Worm (Caenorhabditis elegans) whole organism, L1 larva: ENCODE measurements around the gene hex-3.
A peak's percentile ranks its signal among the peaks of the same experiment; 100 is the strongest.

ENCODE experiments used
- C04F5.9 ChIP-seq: sonication (generic microtip); optimal IDR thresholded peaks from 2 replicates; lab custom pipeline; 2016; ENCODE audit warnings: missing genetic modification characterization, missing compliant biosample characterization
- C34B4.2 ChIP-seq: sonication (generic microtip); optimal IDR thresholded peaks from 2 replicates; lab custom pipeline; 2017; ENCODE audit warnings: mild to moderate bottlenecking, missing genetic modification characterization, missing compliant biosample characterization
- Y116A8C.19 ChIP-seq: sonication (generic microtip); optimal IDR thresholded peaks from 2 replicates; lab custom pipeline; 2016; ENCODE audit warnings: missing compliant biosample characterization, missing genetic modification characterization, borderline replicate concordance
- aha-1 ChIP-seq: fragments of 150-350 bp; optimal IDR thresholded peaks from 2 replicates; lab custom pipeline; 2014; ENCODE audit warnings: missing biosample characterization, missing genetic modification characterization
- alr-1 ChIP-seq: fragments of 200-800 bp; sonication (Bioruptor generic); optimal IDR thresholded peaks from 2 replicates; lab custom pipeline; 2018; ENCODE audit warnings: borderline replicate concordance, mild to moderate bottlenecking, missing genetic modification characterization, missing compliant biosample characterization
- ama-1 ChIP-seq: fragments of 150-350 bp; optimal IDR thresholded peaks from 2 replicates; lab custom pipeline; 2014
- blmp-1 ChIP-seq: fragments of 150-350 bp; optimal IDR thresholded peaks from 2 replicates; lab custom pipeline; 2014; ENCODE audit warnings: missing biosample characterization, missing genetic modification characterization
- ceh-8 ChIP-seq: fragments of 200-800 bp; sonication (Bioruptor generic); optimal IDR thresholded peaks from 2 replicates; lab custom pipeline; 2018; ENCODE audit warnings: mild to moderate bottlenecking, missing genetic modification characterization, moderate library complexity, missing compliant biosample characterization
- ceh-82 ChIP-seq, 3 experiments: fragments of 150-350 bp in 1 of 3; sonication (generic microtip) in 2 of 3; optimal IDR thresholded peaks; 2 replicates each; lab custom pipeline; 2014 to 2017; ENCODE audit warnings: missing biosample characterization in 3 of 3, missing genetic modification characterization in 3 of 3
- ceh-88 ChIP-seq: fragments of 200-800 bp; sonication (Bioruptor generic); IDR thresholded peaks from 2 replicates; pipeline ENCODE4 v1.3.6; 2022; ENCODE audit warnings: missing genetic modification characterization, missing compliant biosample characterization
- ceh-90 ChIP-seq: sonication (generic microtip); optimal IDR thresholded peaks from 2 replicates; lab custom pipeline; 2016; ENCODE audit warnings: missing genetic modification characterization, missing compliant biosample characterization
- ces-1 ChIP-seq: fragments of 150-350 bp; optimal IDR thresholded peaks from 2 replicates; lab custom pipeline; 2014; ENCODE audit warnings: missing biosample characterization, missing genetic modification reagents, missing genetic modification characterization
- dpl-1 ChIP-seq, 3 experiments: fragments of 150-350 bp in 2 of 3; sonication (generic microtip) in 1 of 3; optimal IDR thresholded peaks; 2 replicates each; lab custom pipeline; 2014 to 2017; ENCODE audit warnings: missing biosample characterization in 3 of 3, missing genetic modification characterization in 3 of 3, missing genetic modification reagents in 3 of 3
- dsc-1 ChIP-seq: sonication (generic microtip); optimal IDR thresholded peaks from 2 replicates; lab custom pipeline; 2016; ENCODE audit warnings: mild to moderate bottlenecking, missing genetic modification characterization, missing compliant biosample characterization
- efl-3 ChIP-seq: fragments of 200-800 bp; sonication (Bioruptor generic); optimal IDR thresholded peaks from 2 replicates; lab custom pipeline; 2018; ENCODE audit warnings: mild to moderate bottlenecking, missing genetic modification characterization, missing compliant biosample characterization
- egl-13 ChIP-seq: sonication (generic microtip); optimal IDR thresholded peaks from 2 replicates; lab custom pipeline; 2016; ENCODE audit warnings: missing genotype, missing genetic modification reagents, missing genetic modification characterization, missing compliant biosample characterization
- elt-2 ChIP-seq: sonication (generic microtip); optimal IDR thresholded peaks from 2 replicates; lab custom pipeline; 2016; ENCODE audit warnings: missing genetic modification characterization, mild to moderate bottlenecking, inconsistent platforms, missing compliant biosample characterization, missing genetic modification reagents
- elt-3 ChIP-seq, 6 experiments: fragments of 150-350 bp in 1 of 6; sonication (generic microtip); optimal IDR thresholded peaks; 2 replicates each; lab custom pipeline; 2017 to 2018; ENCODE audit warnings: missing biosample characterization in 6 of 6, missing genetic modification characterization in 6 of 6, inconsistent platforms in 1 of 6
- ets-5 ChIP-seq: fragments of 200-800 bp; sonication (Bioruptor generic); IDR thresholded peaks from 2 replicates; pipeline ENCODE4 v1.3.6; 2022; ENCODE audit warnings: missing genetic modification characterization, missing compliant biosample characterization
- fkh-4 ChIP-seq: sonication (generic microtip); optimal IDR thresholded peaks from 2 replicates; lab custom pipeline; 2016; ENCODE audit warnings: missing compliant biosample characterization, missing genetic modification characterization, borderline replicate concordance
- fkh-8 ChIP-seq: sonication (generic microtip); optimal IDR thresholded peaks from 2 replicates; lab custom pipeline; 2016; ENCODE audit warnings: mild to moderate bottlenecking, missing genetic modification characterization, missing compliant biosample characterization
- fos-1 ChIP-seq: fragments of 150-350 bp; optimal IDR thresholded peaks from 2 replicates; lab custom pipeline; 2014; ENCODE audit warnings: missing biosample characterization, missing genetic modification characterization
- grh-1 ChIP-seq: fragments of 200-800 bp; sonication (Bioruptor generic); IDR thresholded peaks from 2 replicates; pipeline ENCODE4 v1.3.6; 2022; ENCODE audit warnings: missing genetic modification reagents, missing genetic modification characterization, missing compliant biosample characterization
- hpl-2 ChIP-seq: fragments of 150-350 bp; optimal IDR thresholded peaks from 2 replicates; lab custom pipeline; 2014; ENCODE audit warnings: missing biosample characterization, missing genetic modification reagents, missing genetic modification characterization
- irx-1 ChIP-seq: sonication (generic microtip); optimal IDR thresholded peaks from 2 replicates; lab custom pipeline; 2016; ENCODE audit warnings: missing genetic modification characterization, missing compliant biosample characterization
- isw-1 ChIP-seq: fragments of 200-800 bp; sonication (Bioruptor generic); IDR thresholded peaks from 2 replicates; pipeline ENCODE4 v1.3.6; 2022; ENCODE audit warnings: missing genetic modification characterization, missing compliant biosample characterization
- jun-1 ChIP-seq: fragments of 150-350 bp; optimal IDR thresholded peaks from 2 replicates; lab custom pipeline; 2014; ENCODE audit warnings: missing biosample characterization, missing genetic modification reagents, missing genetic modification characterization
- lin-15B ChIP-seq: fragments of 150-350 bp; sonication (generic microtip); optimal IDR thresholded peaks from 3 replicates; lab custom pipeline; 2014; ENCODE audit warnings: missing biosample characterization, missing genetic modification characterization
- lin-35 ChIP-seq, 2 experiments: fragments of 150-350 bp; optimal IDR thresholded peaks; 2 replicates each; lab custom pipeline; 2014; ENCODE audit warnings: missing biosample characterization in 2 of 2, missing genetic modification characterization in 2 of 2, missing genetic modification reagents in 2 of 2
- lin-39 ChIP-seq: fragments of 150-350 bp; optimal IDR thresholded peaks from 2 replicates; lab custom pipeline; 2014; ENCODE audit warnings: missing biosample characterization, missing genetic modification reagents, missing genetic modification characterization
- lir-3 ChIP-seq: sonication (generic microtip); optimal IDR thresholded peaks from 2 replicates; lab custom pipeline; 2016; ENCODE audit warnings: mild to moderate bottlenecking, missing genetic modification characterization, moderate library complexity, missing compliant biosample characterization; ENCODE audit not compliant: poor library complexity
- mdl-1 ChIP-seq, 2 experiments: fragments of 150-350 bp; optimal IDR thresholded peaks; 2 replicates each; lab custom pipeline; 2014 to 2017; ENCODE audit warnings: missing biosample characterization in 2 of 2, missing genetic modification characterization in 2 of 2, inconsistent platforms in 1 of 2
- mep-1 ChIP-seq: fragments of 150-350 bp; optimal IDR thresholded peaks from 2 replicates; lab custom pipeline; 2014; ENCODE audit warnings: missing biosample characterization, missing genetic modification characterization
- nhr-19 ChIP-seq: fragments of 200-800 bp; sonication (Bioruptor generic); conservative IDR thresholded peaks from 2 replicates; pipeline ENCODE4 v1.3.6; 2022; ENCODE audit warnings: missing genetic modification characterization, missing compliant biosample characterization
- nhr-20 ChIP-seq: sonication (generic microtip); optimal IDR thresholded peaks from 2 replicates; lab custom pipeline; 2016; ENCODE audit warnings: mild to moderate bottlenecking, missing genetic modification characterization, missing compliant biosample characterization
- nhr-237 ChIP-seq: fragments of 150-350 bp; optimal IDR thresholded peaks from 2 replicates; lab custom pipeline; 2014; ENCODE audit warnings: missing biosample characterization, missing genetic modification characterization
- nhr-71 ChIP-seq: sonication (generic microtip); optimal IDR thresholded peaks from 2 replicates; lab custom pipeline; 2016; ENCODE audit warnings: mild to moderate bottlenecking, missing genetic modification characterization, moderate library complexity, missing compliant biosample characterization
- nhr-76 ChIP-seq: sonication (generic microtip); optimal IDR thresholded peaks from 2 replicates; lab custom pipeline; 2017; ENCODE audit warnings: missing biosample characterization, missing genetic modification characterization
- nhr-77 ChIP-seq: fragments of 150-350 bp; optimal IDR thresholded peaks from 2 replicates; lab custom pipeline; 2014; ENCODE audit warnings: missing biosample characterization, missing genetic modification characterization
- nhr-84 ChIP-seq: sonication (generic microtip); optimal IDR thresholded peaks from 2 replicates; lab custom pipeline; 2017; ENCODE audit warnings: missing biosample characterization, missing genetic modification characterization
- nhr-85 ChIP-seq: sonication (generic microtip); peaks from one replicate; lab custom pipeline; 2016; ENCODE audit warnings: missing genetic modification characterization, inconsistent platforms, missing compliant biosample characterization
- nhr-90 ChIP-seq: sonication (generic microtip); optimal IDR thresholded peaks from 2 replicates; lab custom pipeline; 2016; ENCODE audit warnings: mild to moderate bottlenecking, missing genetic modification characterization, missing compliant biosample characterization; ENCODE audit not compliant: poor library complexity
- pqm-1 ChIP-seq: sonication (generic microtip); optimal IDR thresholded peaks from 3 replicates; lab custom pipeline; 2017; ENCODE audit warnings: missing biosample characterization, missing genetic modification characterization
- snpc-4 ChIP-seq: fragments of 150-350 bp; optimal IDR thresholded peaks from 2 replicates; lab custom pipeline; 2014; ENCODE audit warnings: missing biosample characterization, missing genetic modification characterization
- snu-23 ChIP-seq: sonication (generic microtip); optimal IDR thresholded peaks from 2 replicates; lab custom pipeline; 2016; ENCODE audit warnings: missing genetic modification characterization, missing compliant biosample characterization
- sup-37 ChIP-seq: fragments of 200-800 bp; sonication (Bioruptor generic); optimal IDR thresholded peaks from 2 replicates; lab custom pipeline; 2018; ENCODE audit warnings: mild to moderate bottlenecking, missing genetic modification characterization, missing compliant biosample characterization
- swsn-7 ChIP-seq: sonication (generic microtip); optimal IDR thresholded peaks from 2 replicates; lab custom pipeline; 2016; ENCODE audit warnings: missing genetic modification characterization, missing compliant biosample characterization
- tbx-2 ChIP-seq: sonication (generic microtip); optimal IDR thresholded peaks from 2 replicates; lab custom pipeline; 2016; ENCODE audit warnings: missing genetic modification characterization, missing compliant biosample characterization
- tlp-1 ChIP-seq: fragments of 150-350 bp; optimal IDR thresholded peaks from 2 replicates; lab custom pipeline; 2014; ENCODE audit warnings: missing biosample characterization, missing genetic modification characterization
- unc-62 ChIP-seq: fragments of 150-350 bp; optimal IDR thresholded peaks from 2 replicates; lab custom pipeline; 2014; ENCODE audit warnings: missing biosample characterization, missing genetic modification reagents, missing genetic modification characterization
- zag-1 ChIP-seq: fragments of 150-350 bp; optimal IDR thresholded peaks from 2 replicates; lab custom pipeline; 2014; ENCODE audit warnings: missing biosample characterization, missing genetic modification characterization
- ztf-11 ChIP-seq, 2 experiments: sonication (generic microtip); optimal IDR thresholded peaks; 2 replicates each; lab custom pipeline; 2016 to 2017; ENCODE audit warnings: missing genetic modification characterization in 2 of 2, missing biosample characterization in 1 of 2, missing compliant biosample characterization in 1 of 2
- ztf-4 ChIP-seq: fragments of 150-350 bp; optimal IDR thresholded peaks from 2 replicates; lab custom pipeline; 2014; ENCODE audit warnings: missing biosample characterization, missing genetic modification characterization

hex-3 gene

DNA sequence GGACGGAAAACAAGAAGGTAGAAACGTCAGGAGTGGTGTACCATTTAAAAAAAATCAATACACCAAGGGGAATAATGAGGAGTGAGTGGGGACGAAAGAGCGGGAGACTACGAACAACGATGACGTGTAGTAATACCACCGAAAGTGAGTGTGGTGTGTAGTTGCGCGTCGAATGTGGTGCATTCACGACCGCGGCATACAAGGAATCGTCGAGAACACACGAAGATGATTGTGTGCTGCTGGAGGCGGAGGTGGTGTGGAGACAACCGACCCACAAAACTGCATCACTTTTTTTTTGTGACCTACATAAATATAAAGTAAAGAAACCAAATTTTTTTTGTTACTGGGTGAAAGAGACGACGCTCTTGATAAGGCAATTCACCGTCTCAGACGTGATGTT is 30.7 kb upstream of the hex-3 start:
- TF ChIP-seq lir-3 (no peak), elt-2 (tag; lab: Kevin White, UChicago) (peak; percentile 35), ztf-4 (tag; lab: Kevin White, UChicago) (no peak), egl-13 (tag; lab: Kevin White, UChicago) (peak; percentile 23), nhr-90 (tag; lab: Kevin White, UChicago) (peak; percentile 8), elt-3 (tag; optimal IDR thresholded peaks at IDR 0.05; lab: Kevin White, UChicago) (peak in 1 of 6 experiments; percentile 25), ets-5 (GFP tag; lab: Robert Waterston, UW) (no peak), sup-37 (peak; percentile 3), nhr-71 (tag; lab: Kevin White, UChicago) (peak; percentile 77), Y116A8C.19 (no peak), lin-15B (peak; percentile 44), blmp-1 (peak; percentile 93), jun-1 (peak; percentile 38), nhr-85 (peak; percentile 62), mdl-1 (tag; optimal IDR thresholded peaks at IDR 0.05; lab: Kevin White, UChicago) (peak in 1 of 2 experiments; percentile 48), aha-1 (tag; lab: Kevin White, UChicago) (no peak), ceh-88 (no peak), nhr-19 (GFP tag; lab: Robert Waterston, UW) (peak; percentile 25; the same call in 1 of the 2 replicates), nhr-76 (no peak), fkh-8 (peak; percentile 65), efl-3 (GFP tag; lab: Kevin White, UChicago) (no peak), C04F5.9 (tag; lab: Kevin White, UChicago) (no peak), ceh-90 (tag; lab: Kevin White, UChicago) (no peak), nhr-77 (tag; lab: Kevin White, UChicago) (peak; percentile 26), hpl-2 (peak; percentile 10), mep-1 (tag; lab: Kevin White, UChicago) (peak; percentile 72), tlp-1 (tag; lab: Kevin White, UChicago) (no peak), unc-62 (no peak), nhr-84 (tag; lab: Kevin White, UChicago) (no peak), fkh-4 (tag; lab: Kevin White, UChicago) (no peak), isw-1 (GFP tag; lab: Robert Waterston, UW) (0 out of 2 replicates have a peak, but pooled peaks have one; percentile 2), nhr-20 (tag; lab: Kevin White, UChicago) (peak; percentile 62), ceh-82 (tag; optimal IDR thresholded peaks at IDR 0.05; lab: Kevin White, UChicago) (peak in 1 of 3 experiments; percentile 67), grh-1 (GFP tag; lab: Robert Waterston, UW) (no peak), zag-1 (tag; lab: Kevin White, UChicago) (no peak), ztf-11 (tag; optimal IDR thresholded peaks at IDR 0.05; lab: Kevin White, UChicago) (peak in 1 of 2 experiments; percentile 8), dpl-1 (GFP tag; optimal IDR thresholded peaks at IDR 0.05; lab: Kevin White, UChicago) (peak; percentile 53 to 67 (median 57)), snpc-4 (tag; lab: Kevin White, UChicago) (no peak), alr-1 (tag; lab: Kevin White, UChicago) (no peak), lin-35 (GFP tag; optimal IDR thresholded peaks at IDR 0.05; lab: Kevin White, UChicago) (peak; percentile 56 to 81), irx-1 (tag; lab: Kevin White, UChicago) (no peak), C34B4.2 (tag; lab: Kevin White, UChicago) (no peak), snu-23 (peak; percentile 61), ama-1 (peak; percentile 48), swsn-7 (tag; lab: Kevin White, UChicago) (peak; percentile 68), dsc-1 (no peak), ces-1 (GFP tag; lab: Kevin White, UChicago) (no peak), lin-39 (tag; lab: Kevin White, UChicago) (no peak), nhr-237 (tag; lab: Kevin White, UChicago) (no peak), tbx-2 (tag; lab: Kevin White, UChicago) (peak; percentile 44), ceh-8 (peak; percentile 27), pqm-1 (no peak), fos-1 (tag; lab: Kevin White, UChicago) (peak; percentile 46)
